Worm (Caenorhabditis elegans) whole organism, early embryonic: ENCODE data around the gene T01D3.6.

Source experiments
- F13C5.2 ChIP-seq: sonication (generic microtip); optimal IDR thresholded peaks from 2 replicates; lab custom pipeline; 2017; ENCODE audit warnings: mild to moderate bottlenecking, missing genetic modification characterization, inconsistent platforms, missing compliant biosample characterization
- ets-7 ChIP-seq: sonication (generic microtip); optimal IDR thresholded peaks from 2 replicates; lab custom pipeline; 2016; ENCODE audit warnings: missing genotype, missing genetic modification characterization, missing compliant biosample characterization
- flt-1 ChIP-seq: fragments of 200-800 bp; sonication (Bioruptor generic); IDR thresholded peaks from 2 replicates; pipeline ENCODE4 v1.3.6; 2022; ENCODE audit warnings: missing genetic modification characterization, missing compliant biosample characterization
- hmg-4 ChIP-seq: fragments of 200-800 bp; sonication (Bioruptor generic); optimal IDR thresholded peaks from 2 replicates; lab custom pipeline; 2018; ENCODE audit warnings: mild to moderate bottlenecking, missing genetic modification characterization, missing compliant biosample characterization
- hnd-1 ChIP-seq: sonication (generic microtip); optimal IDR thresholded peaks from 2 replicates; lab custom pipeline; 2016; ENCODE audit warnings: missing genetic modification characterization, missing compliant biosample characterization
- scrt-1 ChIP-seq: fragments of 200-800 bp; sonication (Bioruptor generic); IDR thresholded peaks from 2 replicates; pipeline ENCODE4 v1.3.6; 2022; ENCODE audit warnings: missing genetic modification characterization, missing compliant biosample characterization
- tbx-11 ChIP-seq: fragments of 200-800 bp; sonication (Bioruptor generic); IDR thresholded peaks from 2 replicates; pipeline ENCODE4 v1.3.6; 2022; ENCODE audit warnings: missing genetic modification characterization, missing compliant biosample characterization
- tbx-37 ChIP-seq: fragments of 200-800 bp; sonication (Bioruptor generic); conservative IDR thresholded peaks from 2 replicates; pipeline ENCODE4 v1.3.6; 2022; ENCODE audit warnings: missing genetic modification reagents, missing genetic modification characterization, missing compliant biosample characterization
- tra-4 ChIP-seq: sonication (generic microtip); optimal IDR thresholded peaks from 2 replicates; lab custom pipeline; 2017; ENCODE audit warnings: missing genetic modification characterization, missing compliant biosample characterization

- TF ChIP-seq scrt-1 (GFP tag; lab: Robert Waterston, UW), result no peak
- no peak for TF ChIP-seq tbx-37
- TF ChIP-seq flt-1 (GFP tag; lab: Robert Waterston, UW), result no peak
- no peak for TF ChIP-seq hnd-1 (tag; lab: Kevin White, UChicago)
- TF ChIP-seq ets-7 (tag; lab: Kevin White, UChicago), result no peak
- TF ChIP-seq hmg-4 (GFP tag; lab: Kevin White, UChicago), result no peak
- TF ChIP-seq tbx-11 (GFP tag; lab: Robert Waterston, UW), result no peak
- no peak for TF ChIP-seq tra-4
- no peak for TF ChIP-seq F13C5.2 (tag; lab: Kevin White, UChicago)
Observed at ce11 chrV:13671911-13672639, 44.5 kb upstream of the T01D3.6 start, which contains the start of the genes mip-2 and F58G11.4.
